Worm (Caenorhabditis elegans) whole organism, midembryonic: Measurements from ENCODE around the gene ceh-99.

ENCODE experiments used
- cog-1 ChIP-seq: sonication (generic microtip); optimal IDR thresholded peaks from 2 replicates; lab custom pipeline; 2016; ENCODE audit warnings: missing genetic modification characterization, missing compliant biosample characterization
- flt-1 ChIP-seq: fragments of 200-800 bp; sonication (Bioruptor generic); IDR thresholded peaks from 2 replicates; pipeline ENCODE4 v1.3.6; 2022; ENCODE audit warnings: missing genetic modification characterization, missing compliant biosample characterization
- klf-2 ChIP-seq: fragments of 200-800 bp; sonication (Bioruptor generic); conservative IDR thresholded peaks from 2 replicates; pipeline ENCODE4 v1.3.6; 2022; ENCODE audit warnings: missing genetic modification reagents, missing genetic modification characterization, missing compliant biosample characterization
- med-1 ChIP-seq: sonication (generic microtip); optimal IDR thresholded peaks from 2 replicates; lab custom pipeline; 2017; ENCODE audit warnings: missing genetic modification characterization, mild to moderate bottlenecking, missing compliant biosample characterization, antibody characterized with exemption, missing genetic modification reagents; ENCODE audit not compliant: insufficient read depth
- tab-1 ChIP-seq: fragments of 200-800 bp; sonication (Bioruptor generic); IDR thresholded peaks from 2 replicates; pipeline ENCODE4 v1.3.6; 2022; ENCODE audit warnings: missing genetic modification characterization, missing compliant biosample characterization
- ztf-23 ChIP-seq: fragments of 200-800 bp; sonication (Bioruptor generic); IDR thresholded peaks from 2 replicates; pipeline ENCODE4 v1.3.6; 2022; ENCODE audit warnings: missing genetic modification reagents, missing genetic modification characterization, missing compliant biosample characterization
- ztf-29 ChIP-seq: fragments of 200-800 bp; sonication (Bioruptor generic); IDR thresholded peaks from 2 replicates; pipeline ENCODE4 v1.3.6; 2022; ENCODE audit warnings: missing genetic modification reagents, missing genetic modification characterization, missing compliant biosample characterization

- TF ChIP-seq klf-2 (GFP tag; lab: Robert Waterston, UW) (no peak), cog-1 (tag; lab: Kevin White, UChicago) (no peak), ztf-23 (GFP tag; lab: Robert Waterston, UW) (no peak), flt-1 (GFP tag; lab: Robert Waterston, UW) (no peak), med-1 (GFP tag; lab: Kevin White, UChicago) (no peak), ztf-29 (GFP tag; lab: Robert Waterston, UW) (no peak), tab-1 (GFP tag; lab: Robert Waterston, UW) (no peak)
These were observed 13.3 kb upstream of the ceh-99 start for ce11 chrII:12506511-12506910.
